Fruit fly (Drosophila melanogaster): ENCODE results near the gene Alms1b.

Gene Alms1b

DNA sequence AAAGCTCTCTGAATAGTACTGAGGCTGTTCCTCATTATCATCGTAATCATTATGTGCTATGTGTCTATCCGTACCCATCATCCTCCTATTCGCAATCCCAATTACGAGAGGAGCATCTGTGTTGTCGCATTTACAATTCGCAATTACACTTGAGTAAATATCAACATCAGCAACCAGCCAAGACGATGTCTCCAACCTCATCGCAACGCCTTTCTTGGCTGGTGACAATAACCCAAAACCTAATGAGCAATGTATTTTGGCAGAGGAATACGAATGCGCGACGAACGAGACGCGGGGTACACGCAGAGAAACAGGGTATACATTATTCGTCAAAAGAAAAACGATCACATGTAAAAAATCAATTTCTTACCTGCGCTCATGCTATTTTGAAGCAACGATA, 20.3 kb downstream of the Alms1b start (continued):
- TF ChIP-seq BEAF-32 (GFP tag; optimal IDR thresholded peaks at IDR 0.05) (no peak), psq (GFP tag; optimal IDR thresholded peaks at IDR 0.05) (no peak), CG7271 (tag; optimal IDR thresholded peaks at IDR 0.05) (no peak), sisA (GFP tag; IDR thresholded peaks at IDR 0.05) (no peak), slp2 (GFP tag; optimal IDR thresholded peaks at IDR 0.05) (no peak), kni (GFP tag; optimal IDR thresholded peaks at IDR 0.05) (no peak), NC2α (GFP tag; optimal IDR thresholded peaks at IDR 0.05) (no peak), gce (GFP tag; IDR thresholded peaks at IDR 0.05) (no peak), crc (GFP tag; optimal IDR thresholded peaks at IDR 0.05) (no peak), vvl (GFP tag; IDR thresholded peaks at IDR 0.05) (no peak), cad (GFP tag; optimal IDR thresholded peaks at IDR 0.05) (no peak), ems (GFP tag; optimal IDR thresholded peaks at IDR 0.05) (no peak), pum (GFP tag; optimal IDR thresholded peaks at IDR 0.05) (no peak), Abd-B (GFP tag; optimal IDR thresholded peaks at IDR 0.05) (no peak), CG10366 (GFP tag; IDR thresholded peaks at IDR 0.05) (no peak), CG3407 (GFP tag; optimal IDR thresholded peaks at IDR 0.05) (peak; percentile 16), CG42726 (GFP tag; IDR thresholded peaks at IDR 0.05; ENCODE audit: partially characterized antibody) (no peak), ranshi (GFP tag; IDR thresholded peaks at IDR 0.05) (no peak), Antp (GFP tag; optimal IDR thresholded peaks at IDR 0.05) (no peak), crol (GFP tag; IDR thresholded peaks at IDR 0.05) (no peak), danr (GFP tag; IDR thresholded peaks at IDR 0.05) (no peak), CG12942 (GFP tag; optimal IDR thresholded peaks at IDR 0.05) (no peak), jigr1 (GFP tag; IDR thresholded peaks at IDR 0.05) (no peak), bsh (GFP tag; optimal IDR thresholded peaks at IDR 0.05) (no peak), Fer2 (tag; optimal IDR thresholded peaks at IDR 0.05) (no peak), so (GFP tag; IDR thresholded peaks at IDR 0.05) (peak; percentile 22; the same call in 1 of the 3 replicates), Mes4 (GFP tag; optimal IDR thresholded peaks at IDR 0.05) (no peak), CG15479 (GFP tag; optimal IDR thresholded peaks at IDR 0.05) (no peak), zfh1 (GFP tag; IDR thresholded peaks at IDR 0.05) (no peak), CG2120 (GFP tag; optimal IDR thresholded peaks at IDR 0.05) (peak; percentile 64), CG15011 (GFP tag; optimal IDR thresholded peaks at IDR 0.05) (no peak), Awh (GFP tag; IDR thresholded peaks at IDR 0.05) (no peak; the same call in 1 of the 2 replicates), NFAT (GFP tag; IDR thresholded peaks at IDR 0.05) (no peak), Xbp1 (GFP tag; optimal IDR thresholded peaks at IDR 0.05) (no peak), CG4820 (GFP tag; optimal IDR thresholded peaks at IDR 0.05) (no peak), CG10959 (GFP tag; IDR thresholded peaks at IDR 0.05) (no peak), nmo (GFP tag; optimal IDR thresholded peaks at IDR 0.05) (no peak), Optix (GFP tag; IDR thresholded peaks at IDR 0.05) (no peak), CG18476 (GFP tag; optimal IDR thresholded peaks at IDR 0.05) (no peak), br (optimal IDR thresholded peaks at IDR 0.05) (no peak), CTCF (GFP tag; optimal IDR thresholded peaks at IDR 0.05) (no peak), CG30403 (GFP tag; optimal IDR thresholded peaks at IDR 0.05) (no peak), nerfin-2 (GFP tag; IDR thresholded peaks at IDR 0.05; ENCODE audit: partially characterized antibody) (no peak), lmd (GFP tag; IDR thresholded peaks at IDR 0.05) (no peak), sna (GFP tag; IDR thresholded peaks at IDR 0.05; ENCODE audit: partially characterized antibody) (no peak), CG17802 (tag; optimal IDR thresholded peaks at IDR 0.05) (no peak), Hr3 (GFP tag; optimal IDR thresholded peaks at IDR 0.05) (no peak), bowl (GFP tag; IDR thresholded peaks at IDR 0.05) (no peak), CG17912 (GFP tag; optimal IDR thresholded peaks at IDR 0.05) (no peak), hbn (GFP tag; IDR thresholded peaks at IDR 0.05; ENCODE audit: partially characterized antibody) (no peak), HmgD (GFP tag; optimal IDR thresholded peaks at IDR 0.05) (no peak), chif (GFP tag; optimal IDR thresholded peaks at IDR 0.05) (no peak), trh (GFP tag; optimal IDR thresholded peaks at IDR 0.05) (no peak), exex (tag; optimal IDR thresholded peaks at IDR 0.05) (no peak)
